Worm (Caenorhabditis elegans): ENCODE measurements around the gene faxc-1.

ce11 chrII:12280360-12280759 is 16.4 kb downstream of the faxc-1 start, which contains the start of gene ife-5:
- TF ChIP-seq dao-5 (tag; optimal IDR thresholded peaks at IDR 0.05) (no peak), him-1 (tag; optimal IDR thresholded peaks at IDR 0.05) (no peak)
